Worm (Caenorhabditis elegans) whole organism, L3 larva: ENCODE results near the gene srg-13.

Experiments used
- R02D3.7 ChIP-seq: fragments of 150-350 bp; optimal IDR thresholded peaks from 2 replicates; lab custom pipeline; 2014; ENCODE audit warnings: missing biosample characterization, missing genetic modification characterization
- ZK546.5 ChIP-seq: sonication (generic microtip); optimal IDR thresholded peaks from 2 replicates; lab custom pipeline; 2017; ENCODE audit warnings: missing biosample characterization, missing genetic modification characterization
- aly-2 ChIP-seq: fragments of 150-350 bp; optimal IDR thresholded peaks from 2 replicates; lab custom pipeline; 2014; ENCODE audit warnings: missing biosample characterization, missing genetic modification characterization
- ama-1 ChIP-seq: fragments of 150-350 bp; optimal IDR thresholded peaks from 2 replicates; lab custom pipeline; 2018
- ceh-16 ChIP-seq: sonication (generic microtip); optimal IDR thresholded peaks from 2 replicates; lab custom pipeline; 2017; ENCODE audit warnings: missing biosample characterization, missing genetic modification characterization
- ceh-28 ChIP-seq: fragments of 150-350 bp; optimal IDR thresholded peaks from 2 replicates; lab custom pipeline; 2014; ENCODE audit warnings: missing biosample characterization, missing genetic modification reagents, missing genetic modification characterization
- ceh-9 ChIP-seq: sonication (generic microtip); optimal IDR thresholded peaks from 2 replicates; lab custom pipeline; 2018; ENCODE audit warnings: missing biosample characterization, missing genetic modification characterization
- egl-27 ChIP-seq: sonication (generic microtip); optimal IDR thresholded peaks from 4 replicates; lab custom pipeline; 2017; ENCODE audit warnings: missing biosample characterization, missing genetic modification reagents, missing genetic modification characterization
- egl-5 ChIP-seq: fragments of 150-350 bp; optimal IDR thresholded peaks from 2 replicates; lab custom pipeline; 2017; ENCODE audit warnings: missing biosample characterization, missing genetic modification reagents, missing genetic modification characterization, inconsistent platforms
- elt-2 ChIP-seq: sonication (generic microtip); optimal IDR thresholded peaks from 2 replicates; lab custom pipeline; 2016; ENCODE audit warnings: missing genetic modification reagents, mild to moderate bottlenecking, missing genetic modification characterization, missing compliant biosample characterization
- elt-3 ChIP-seq, 3 experiments: fragments of 150-350 bp in 1 of 3; sonication (generic microtip) in 2 of 3; optimal IDR thresholded peaks; 2 replicates in 2 of 3; 4 replicates in 1 of 3; lab custom pipeline; 2014 to 2017; ENCODE audit warnings: missing biosample characterization in 3 of 3, missing genetic modification characterization in 3 of 3
- eor-1 ChIP-seq, 2 experiments: fragments of 150-350 bp; optimal IDR thresholded peaks; 2 replicates each; lab custom pipeline; 2014 to 2018; ENCODE audit warnings: missing biosample characterization in 2 of 2, missing genetic modification characterization in 2 of 2
- fkh-2 ChIP-seq: fragments of 150-350 bp; optimal IDR thresholded peaks from 2 replicates; lab custom pipeline; 2014; ENCODE audit warnings: missing biosample characterization, missing genetic modification reagents, missing genetic modification characterization
- fos-1 ChIP-seq: fragments of 150-350 bp; optimal IDR thresholded peaks from 2 replicates; lab custom pipeline; 2014; ENCODE audit warnings: missing biosample characterization, missing genetic modification characterization
- hmg-11 ChIP-seq: sonication (generic microtip); optimal IDR thresholded peaks from 2 replicates; lab custom pipeline; 2016; ENCODE audit warnings: missing genetic modification characterization, missing compliant biosample characterization
- jun-1 ChIP-seq: fragments of 150-350 bp; optimal IDR thresholded peaks from 2 replicates; lab custom pipeline; 2014; ENCODE audit warnings: missing biosample characterization, missing genetic modification reagents, missing genetic modification characterization
- lin-15B ChIP-seq: fragments of 150-350 bp; optimal IDR thresholded peaks from 2 replicates; lab custom pipeline; 2014; ENCODE audit warnings: missing biosample characterization, missing genetic modification characterization
- lin-39 ChIP-seq: fragments of 150-350 bp; optimal IDR thresholded peaks from 2 replicates; lab custom pipeline; 2018; ENCODE audit warnings: missing biosample characterization, missing genetic modification reagents, missing genetic modification characterization
- lsy-12 ChIP-seq: sonication (generic microtip); optimal IDR thresholded peaks from 2 replicates; lab custom pipeline; 2016; ENCODE audit warnings: mild to moderate bottlenecking, missing genetic modification characterization, missing compliant biosample characterization
- mdl-1 ChIP-seq: fragments of 150-350 bp; optimal IDR thresholded peaks from 2 replicates; lab custom pipeline; 2014; ENCODE audit warnings: missing biosample characterization, missing genetic modification characterization
- mml-1 ChIP-seq: fragments of 150-350 bp; sonication (generic microtip); optimal IDR thresholded peaks from 3 replicates; lab custom pipeline; 2014; ENCODE audit warnings: missing biosample characterization, missing genetic modification characterization
- nfya-1 ChIP-seq: sonication (generic microtip); optimal IDR thresholded peaks from 2 replicates; lab custom pipeline; 2017; ENCODE audit warnings: missing genetic modification characterization, mild to moderate bottlenecking, missing compliant biosample characterization, antibody characterized with exemption, moderate library complexity; ENCODE audit not compliant: insufficient read depth
- nhr-11 ChIP-seq: fragments of 150-350 bp; optimal IDR thresholded peaks from 2 replicates; lab custom pipeline; 2014; ENCODE audit warnings: missing biosample characterization, missing genetic modification characterization
- nhr-12 ChIP-seq: fragments of 150-350 bp; optimal IDR thresholded peaks from 2 replicates; lab custom pipeline; 2014; ENCODE audit warnings: missing biosample characterization, missing genetic modification characterization
- nhr-23 ChIP-seq: fragments of 150-350 bp; optimal IDR thresholded peaks from 2 replicates; lab custom pipeline; 2014; ENCODE audit warnings: missing biosample characterization, missing genetic modification reagents, missing genetic modification characterization
- nhr-25 ChIP-seq: sonication (generic microtip); optimal IDR thresholded peaks from 2 replicates; lab custom pipeline; 2017; ENCODE audit warnings: missing biosample characterization, missing genetic modification characterization
- nhr-28 ChIP-seq: fragments of 150-350 bp; optimal IDR thresholded peaks from 2 replicates; lab custom pipeline; 2014; ENCODE audit warnings: missing biosample characterization, missing genetic modification characterization
- nhr-43 ChIP-seq: sonication (generic microtip); optimal IDR thresholded peaks from 2 replicates; lab custom pipeline; 2016; ENCODE audit warnings: mild to moderate bottlenecking, missing genetic modification characterization, missing compliant biosample characterization; ENCODE audit not compliant: poor library complexity, severe bottlenecking
- nhr-76 ChIP-seq: fragments of 150-350 bp; sonication (generic microtip); optimal IDR thresholded peaks from 5 replicates; lab custom pipeline; 2014; ENCODE audit warnings: missing biosample characterization, missing genetic modification characterization
- nhr-77 ChIP-seq: fragments of 150-350 bp; optimal IDR thresholded peaks from 2 replicates; lab custom pipeline; 2014; ENCODE audit warnings: missing biosample characterization, missing genetic modification characterization
- pha-4 ChIP-seq: fragments of 150-350 bp; optimal IDR thresholded peaks from 2 replicates; lab custom pipeline; 2014; ENCODE audit warnings: missing biosample characterization, missing genetic modification reagents, missing genetic modification characterization
- pqm-1 ChIP-seq: fragments of 150-350 bp; optimal IDR thresholded peaks from 2 replicates; lab custom pipeline; 2017; ENCODE audit warnings: missing biosample characterization, missing genetic modification characterization, inconsistent platforms
- sea-2 ChIP-seq: fragments of 150-350 bp; sonication (generic microtip); optimal IDR thresholded peaks from 4 replicates; lab custom pipeline; 2014; ENCODE audit warnings: missing biosample characterization, missing genetic modification reagents, missing genetic modification characterization
- skn-1 ChIP-seq: fragments of 150-350 bp; optimal IDR thresholded peaks from 2 replicates; lab custom pipeline; 2014; ENCODE audit warnings: missing biosample characterization, missing genetic modification characterization
- snpc-4 ChIP-seq: fragments of 150-350 bp; optimal IDR thresholded peaks from 2 replicates; lab custom pipeline; 2014; ENCODE audit warnings: missing biosample characterization, missing genetic modification characterization
- tbx-2 ChIP-seq: sonication (generic microtip); optimal IDR thresholded peaks from 2 replicates; lab custom pipeline; 2016; ENCODE audit warnings: mild to moderate bottlenecking, missing genetic modification characterization, missing compliant biosample characterization
- unc-39 ChIP-seq: sonication (generic microtip); optimal IDR thresholded peaks from 4 replicates; lab custom pipeline; 2017; ENCODE audit warnings: missing biosample characterization, missing genetic modification characterization
- unc-62 ChIP-seq: fragments of 150-350 bp; sonication (generic microtip); optimal IDR thresholded peaks from 4 replicates; lab custom pipeline; 2014; ENCODE audit warnings: missing biosample characterization, missing genetic modification reagents, missing genetic modification characterization
- zag-1 ChIP-seq: fragments of 150-350 bp; optimal IDR thresholded peaks from 2 replicates; lab custom pipeline; 2014; ENCODE audit warnings: missing biosample characterization, missing genetic modification characterization
- ztf-11 ChIP-seq: fragments of 150-350 bp; optimal IDR thresholded peaks from 2 replicates; lab custom pipeline; 2014; ENCODE audit warnings: missing biosample characterization, missing genetic modification characterization
- ztf-4 ChIP-seq: fragments of 150-350 bp; optimal IDR thresholded peaks from 2 replicates; lab custom pipeline; 2014; ENCODE audit warnings: missing biosample characterization, missing genetic modification characterization

Gene srg-13

DNA sequence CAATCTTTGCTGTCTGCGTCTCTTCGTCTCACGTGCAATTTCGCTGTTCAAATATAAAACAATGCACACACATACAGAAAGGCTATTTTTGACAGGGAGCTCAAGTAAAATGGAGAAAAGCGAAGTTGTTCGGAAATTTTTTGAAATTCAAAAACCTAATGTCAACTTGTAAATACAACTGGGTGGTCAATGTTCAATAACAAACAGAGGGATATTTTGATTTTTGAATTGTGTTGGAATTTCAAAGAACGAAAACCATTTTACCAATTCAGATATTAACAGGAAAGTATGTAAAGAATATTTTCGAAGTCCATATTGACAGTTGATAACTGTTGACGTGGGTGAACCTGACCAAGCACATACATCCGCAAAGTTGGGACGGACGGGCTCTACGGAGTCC is 16.3 kb downstream of the srg-13 start, which contains the start of gene tag-243:
Gene tag-243 (minus strand): TSS at position 101 of the 400 bp plus-strand sequence.
- no peak for TF ChIP-seq egl-5 (tag; lab: Kevin White, UChicago)
- peak; percentile 19 for TF ChIP-seq pha-4
- no peak for TF ChIP-seq nhr-23 (tag; lab: Kevin White, UChicago)

DNA sequence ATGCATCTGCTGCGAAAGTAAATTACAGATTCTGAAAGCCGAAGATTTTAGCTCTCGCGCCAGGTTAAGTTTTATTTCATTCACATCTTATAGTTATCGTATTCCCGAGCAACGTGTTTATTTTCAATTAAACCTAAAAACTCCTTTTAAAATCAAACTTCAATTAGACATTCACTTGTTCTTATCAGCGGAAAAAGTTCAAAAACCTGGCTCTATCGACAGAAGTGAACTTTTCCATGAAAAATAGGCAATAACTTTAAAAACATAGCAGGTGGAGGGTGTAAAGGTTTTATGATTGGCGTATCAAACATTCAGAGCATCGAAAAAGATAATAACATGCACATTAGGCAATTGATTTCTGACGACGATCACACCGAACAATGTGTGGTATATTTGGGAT is 16.9 kb downstream of the srg-13 start, which contains the start of gene ppat-1:
Gene ppat-1 (plus strand): TSS at position 316 of the 400 bp plus-strand sequence.
- no peak for TF ChIP-seq elt-3 (tag; optimal IDR thresholded peaks at IDR 0.05; lab: Kevin White, UChicago)
- peak; percentile 41 for TF ChIP-seq elt-2 (tag; lab: Kevin White, UChicago)
- TF ChIP-seq, all 47 proteins: peak for 1

DNA sequence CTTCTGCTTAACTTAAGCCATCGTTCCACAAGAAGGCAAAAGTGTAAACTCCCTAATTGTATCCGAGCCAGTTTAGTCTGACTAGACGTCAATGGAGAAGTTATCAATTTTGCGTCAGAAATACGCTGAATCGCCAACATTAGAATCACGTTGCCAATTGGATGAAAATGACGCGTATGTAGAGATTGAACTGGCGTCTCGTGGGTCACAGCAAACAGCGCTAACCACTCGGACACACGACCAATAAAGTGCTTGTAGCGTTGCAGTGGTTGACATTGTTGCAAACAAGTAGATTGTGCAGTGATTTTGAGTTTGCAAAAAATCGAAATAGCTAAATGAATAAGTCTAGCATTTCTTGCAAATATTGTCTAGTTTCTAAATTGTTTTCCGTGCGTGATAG is 17.5 kb downstream of the srg-13 start:
- no peak for TF ChIP-seq ceh-9 (tag; lab: Kevin White, UChicago)
- no peak for TF ChIP-seq ZK546.5 (tag; lab: Kevin White, UChicago)
- no peak for TF ChIP-seq unc-39
- no peak for TF ChIP-seq nhr-23 (tag; lab: Kevin White, UChicago)
- no peak for TF ChIP-seq zag-1
- TF ChIP-seq snpc-4 (tag; lab: Kevin White, UChicago) = no peak
- TF ChIP-seq lsy-12 (tag; lab: Kevin White, UChicago) = peak; percentile 43
- peak; percentile 28 for TF ChIP-seq lin-15B
- TF ChIP-seq ztf-4 = peak; percentile 40
- no peak for TF ChIP-seq ztf-11 (tag; lab: Kevin White, UChicago)
- TF ChIP-seq R02D3.7 = no peak
- TF ChIP-seq ceh-16 (tag; lab: Kevin White, UChicago) = no peak
- TF ChIP-seq nhr-12 (tag; lab: Kevin White, UChicago) = no peak
- TF ChIP-seq nhr-77 (tag; lab: Kevin White, UChicago) = no peak
- no peak for TF ChIP-seq sea-2 (GFP tag; lab: Kevin White, UChicago)
- peak; percentile 42 for TF ChIP-seq ama-1 (lab: Kevin White, UChicago)
- peak; percentile 38 for TF ChIP-seq pqm-1 (tag; lab: Kevin White, UChicago)
- TF ChIP-seq ceh-28 = no peak
- TF ChIP-seq lin-39 (tag; lab: Kevin White, UChicago) = peak; percentile 89
- no peak for TF ChIP-seq hmg-11
- TF ChIP-seq mml-1 (tag; lab: Kevin White, UChicago) = no peak
- peak; percentile 20 for TF ChIP-seq nhr-76
- TF ChIP-seq skn-1 (tag; lab: Kevin White, UChicago) = peak; percentile 79
- TF ChIP-seq fkh-2 (tag; lab: Kevin White, UChicago) = no peak
- TF ChIP-seq unc-62 (GFP tag; lab: Kevin White, UChicago) = no peak
- TF ChIP-seq aly-2 = no peak
- TF ChIP-seq jun-1 = peak; percentile 56
- no peak for TF ChIP-seq eor-1 (tag; optimal IDR thresholded peaks at IDR 0.05; lab: Kevin White, UChicago)
- peak; percentile 66 for TF ChIP-seq nhr-25
- TF ChIP-seq tbx-2 (tag; lab: Kevin White, UChicago) = peak; percentile 57
- no peak for TF ChIP-seq nhr-11 (tag; lab: Kevin White, UChicago)
- TF ChIP-seq nfya-1 (tag; lab: Kevin White, UChicago) = peak; percentile 73
- TF ChIP-seq pha-4 = peak; percentile 81
- peak; percentile 26 for TF ChIP-seq mdl-1
- peak; percentile 52 for TF ChIP-seq elt-2 (tag; lab: Kevin White, UChicago)
- peak; percentile 60 for TF ChIP-seq egl-27 (tag; lab: Kevin White, UChicago)
- TF ChIP-seq egl-5 (tag; lab: Kevin White, UChicago) = peak; percentile 29
- TF ChIP-seq nhr-43 (tag; lab: Kevin White, UChicago) = peak; percentile 90
- no peak for TF ChIP-seq fos-1
- no peak for TF ChIP-seq nhr-28 (tag; lab: Kevin White, UChicago)
- TF ChIP-seq elt-3 (tag; optimal IDR thresholded peaks at IDR 0.05; lab: Kevin White, UChicago) = peak in 1 of 3 experiments; percentile 65
